Fruit fly (Drosophila melanogaster): ENCODE data around the gene ND-13B.

- TF ChIP-seq h (optimal IDR thresholded peaks at IDR 0.05) (no peak), insv (optimal IDR thresholded peaks at IDR 0.05) (no peak), Myc (optimal IDR thresholded peaks at IDR 0.05) (no peak), psq (optimal IDR thresholded peaks at IDR 0.05) (no peak), ttk (optimal IDR thresholded peaks at IDR 0.05) (no peak)
Observed at dm6 chr3L:10733502-10733901, 39.6 kb upstream of the ND-13B start.
